Worm (Caenorhabditis elegans): ENCODE data around the gene srsx-2.
"Not testable (repeated sequence)": the region's sequence is repeated elsewhere in the genome, so short reads cannot be mapped to it uniquely, and the experiment has no call there.

Gene srsx-2

DNA sequence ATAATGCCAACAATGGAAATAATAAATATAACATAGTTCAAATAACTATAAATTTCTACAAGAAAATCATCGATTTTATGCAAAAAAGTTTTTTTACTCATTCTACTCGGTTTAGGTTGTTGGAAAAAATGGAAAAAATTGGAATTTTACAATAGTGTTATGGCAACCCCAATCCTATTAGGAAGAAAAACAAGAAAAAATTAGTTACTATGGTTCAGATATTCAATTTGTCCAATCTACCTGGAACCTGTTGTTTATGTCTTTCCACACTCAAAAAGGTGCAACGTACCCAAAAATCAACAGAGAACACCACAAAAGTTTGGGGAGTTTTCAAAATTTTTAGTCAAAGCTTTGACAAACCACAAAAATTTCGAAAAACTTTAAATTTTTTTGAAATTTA is 8.2 kb downstream of the srsx-2 start, which contains the start of gene T27C5.10:
Gene T27C5.10 (minus strand): TSS at position 101 of the 400 bp plus-strand sequence.
- no peak for TF ChIP-seq mbf-1 (tag; optimal IDR thresholded peaks at IDR 0.05)
- TF ChIP-seq skn-1 (tag; optimal IDR thresholded peaks at IDR 0.05), result no peak
- TF ChIP-seq gmeb-1 (tag; optimal IDR thresholded peaks at IDR 0.05), result no peak
- TF ChIP-seq nhr-237 (tag; optimal IDR thresholded peaks at IDR 0.05), result no peak
- no peak for TF ChIP-seq nhr-10 (tag; optimal IDR thresholded peaks at IDR 0.05)
- no peak for TF ChIP-seq fos-1 (tag; optimal IDR thresholded peaks at IDR 0.05)
- no peak for TF ChIP-seq lsy-2 (tag; optimal IDR thresholded peaks at IDR 0.05)
- TF ChIP-seq dmd-4 (tag; optimal IDR thresholded peaks at IDR 0.05), result no peak

DNA sequence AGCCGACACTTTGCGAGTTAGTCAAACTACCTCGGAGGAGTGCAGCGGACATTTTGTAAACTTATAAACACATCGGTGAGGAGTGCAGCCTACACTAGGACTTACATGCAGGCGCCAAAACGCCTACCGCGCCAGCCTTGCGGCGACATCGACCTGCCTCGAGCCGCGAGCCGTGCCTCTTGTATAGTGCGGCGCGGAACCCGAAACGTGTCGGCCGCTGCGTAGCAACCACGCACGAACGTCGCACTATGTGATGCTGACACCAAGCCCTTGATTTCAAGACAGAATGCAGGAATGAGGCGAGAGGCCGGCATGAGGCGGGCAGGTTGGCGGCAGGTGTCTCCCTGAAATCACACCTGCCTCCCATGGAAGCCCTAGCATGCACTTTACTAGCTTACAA is 9.0 kb downstream of the srsx-2 start:
- TF ChIP-seq nhr-129 (tag; optimal IDR thresholded peaks at IDR 0.05) (no peak), nhr-23 (tag; optimal IDR thresholded peaks at IDR 0.05) (no peak), nhr-25 (tag; optimal IDR thresholded peaks at IDR 0.05) (no peak), dmd-4 (tag; optimal IDR thresholded peaks at IDR 0.05) (no peak), sem-4 (tag; optimal IDR thresholded peaks at IDR 0.05) (no peak), F13H6.1 (tag; optimal IDR thresholded peaks at IDR 0.05) (no peak), ztf-4 (tag; optimal IDR thresholded peaks at IDR 0.05) (no peak), nhr-21 (tag; optimal IDR thresholded peaks at IDR 0.05) (no peak), unc-39 (tag; optimal IDR thresholded peaks at IDR 0.05) (no peak), lsy-2 (tag; optimal IDR thresholded peaks at IDR 0.05) (no peak), crh-2 (tag; optimal IDR thresholded peaks at IDR 0.05) (no peak), nhr-12 (tag; optimal IDR thresholded peaks at IDR 0.05) (no peak), lin-13 (GFP tag; optimal IDR thresholded peaks at IDR 0.05) (no peak), unc-62 (GFP tag; optimal IDR thresholded peaks at IDR 0.05) (no peak), skn-1 (tag; optimal IDR thresholded peaks at IDR 0.05) (no peak), ztf-11 (tag; optimal IDR thresholded peaks at IDR 0.05) (no peak), alr-1 (tag; optimal IDR thresholded peaks at IDR 0.05) (no peak), lin-39 (tag; optimal IDR thresholded peaks at IDR 0.05) (no peak), Y55F3AM.14 (GFP tag; optimal IDR thresholded peaks at IDR 0.05) (no peak), lin-11 (tag; optimal IDR thresholded peaks at IDR 0.05) (no peak)

DNA sequence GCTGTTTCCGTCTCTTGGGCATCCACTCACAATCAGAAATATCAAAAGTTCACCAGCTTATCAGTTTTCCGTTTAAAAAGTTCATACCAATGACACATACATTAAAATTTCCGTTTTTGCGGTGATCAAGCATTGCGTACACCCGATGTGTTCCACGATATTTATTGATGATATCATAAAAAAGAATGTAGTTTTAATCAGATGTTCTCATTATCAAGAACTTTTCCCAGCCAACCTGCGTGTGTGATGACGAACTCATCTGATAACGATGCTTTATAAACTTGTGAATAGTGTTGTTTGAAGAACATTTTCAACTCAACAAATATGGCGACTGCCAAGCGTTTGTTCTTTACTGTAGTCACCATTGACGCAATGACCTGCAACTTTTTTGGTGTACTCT is 21.4 kb downstream of the srsx-2 start, which contains the start of gene clc-21:
Gene clc-21 (plus strand): TSS at position 301 of the 400 bp plus-strand sequence.
- no peak for TF ChIP-seq elt-3 (tag; optimal IDR thresholded peaks at IDR 0.05)
- TF ChIP-seq fos-1 (tag; optimal IDR thresholded peaks at IDR 0.05), result peak; percentile 35
- TF ChIP-seq alr-1 (tag; optimal IDR thresholded peaks at IDR 0.05), result no peak

DNA sequence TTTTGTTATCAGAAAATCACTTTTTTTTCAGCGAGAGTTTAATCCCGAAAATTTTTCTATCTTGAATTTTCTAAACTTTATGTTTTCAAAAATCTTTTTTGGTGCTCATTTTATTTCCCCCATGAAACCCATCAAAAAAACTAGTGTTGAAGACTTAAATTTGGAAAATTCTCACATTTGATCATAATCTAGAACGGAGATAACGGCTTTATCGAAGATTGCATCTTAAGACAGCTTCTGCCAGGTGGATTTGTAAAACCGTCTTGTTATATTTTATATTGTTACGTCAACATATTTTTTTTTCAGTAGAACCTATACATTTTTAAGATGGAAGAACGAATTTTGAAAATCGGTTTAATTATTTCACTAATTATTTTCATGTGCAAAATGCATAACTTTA is 23.3 kb downstream of the srsx-2 start, which contains the start of gene T27C5.12:
Gene T27C5.12 (plus strand): TSS at position 301 of the 400 bp plus-strand sequence.
- TF ChIP-seq unc-55 (GFP tag; optimal IDR thresholded peaks at IDR 0.05) (no peak), fos-1 (tag; optimal IDR thresholded peaks at IDR 0.05) (no peak)

DNA sequence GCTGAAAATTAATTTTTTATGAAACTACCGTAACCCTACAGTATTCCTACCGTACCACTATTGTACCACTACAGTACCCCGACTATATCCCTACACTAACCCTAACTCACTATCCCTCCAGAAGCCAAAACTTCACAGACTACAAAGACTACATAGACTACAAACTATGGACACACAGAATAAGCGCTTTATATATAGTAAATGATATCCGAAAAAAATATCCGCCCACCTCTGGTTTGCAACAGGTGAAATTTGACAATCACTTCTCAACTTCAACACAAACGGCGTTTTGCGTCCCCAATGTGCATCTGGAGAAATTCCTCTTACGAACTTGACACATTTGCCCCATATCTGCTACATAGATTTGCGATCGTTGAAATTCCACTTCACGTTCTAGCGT is 28.3 kb downstream of the srsx-2 start, which contains the start of gene srh-132:
Gene srh-132 (plus strand): TSS at position 301 of the 400 bp plus-strand sequence.
- TF ChIP-seq F13H6.1 (tag; optimal IDR thresholded peaks at IDR 0.05); blmp-1 (tag; optimal IDR thresholded peaks at IDR 0.05; ENCODE audit: insufficient read depth); unc-39 (tag; optimal IDR thresholded peaks at IDR 0.05): not testable (repeated sequence)

DNA sequence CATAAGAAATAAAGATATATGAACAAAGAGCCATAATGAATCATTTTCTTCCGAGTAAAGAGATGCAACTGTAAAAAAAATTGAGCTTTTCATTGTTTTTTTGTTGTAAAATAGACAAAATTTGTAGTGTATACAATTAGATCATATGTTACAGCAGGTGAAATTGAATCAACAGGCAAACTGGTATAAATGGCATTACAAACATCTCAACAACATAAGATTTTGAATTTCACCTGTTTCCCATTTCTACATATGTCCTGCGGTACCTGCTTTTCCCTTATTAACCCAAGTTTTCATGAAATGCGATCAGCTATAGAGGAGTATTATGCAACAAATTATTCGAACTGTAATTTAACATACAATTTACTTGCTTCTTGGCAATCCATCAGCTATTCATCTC is 42.8 kb downstream of the srsx-2 start, which contains the start of gene srh-120:
Gene srh-120 (plus strand): TSS at position 301 of the 400 bp plus-strand sequence.
- TF ChIP-seq ama-1 (optimal IDR thresholded peaks at IDR 0.05) (no peak), ZK546.5 (tag; optimal IDR thresholded peaks at IDR 0.05) (no peak), egl-27 (tag; optimal IDR thresholded peaks at IDR 0.05) (no peak), R02D3.7 (tag; optimal IDR thresholded peaks at IDR 0.05) (no peak), fos-1 (tag; optimal IDR thresholded peaks at IDR 0.05) (no peak), nhr-11 (tag; optimal IDR thresholded peaks at IDR 0.05) (no peak), lin-11 (tag; optimal IDR thresholded peaks at IDR 0.05) (no peak)
